Worm (Caenorhabditis elegans) whole organism, L4 larva: Measurements from ENCODE around the gene M05D6.3.

Source experiments
- F44E2.7 ChIP-seq: fragments of 200-800 bp; sonication (Bioruptor generic); IDR thresholded peaks from 2 replicates; pipeline ENCODE4 v2.1.2; 2022; ENCODE audit warnings: missing genetic modification characterization, missing compliant biosample characterization
- T20F7.1 ChIP-seq: fragments of 200-800 bp; sonication (Bioruptor generic); optimal IDR thresholded peaks from 2 replicates; lab custom pipeline; 2018; ENCODE audit warnings: mild to moderate bottlenecking, missing genetic modification characterization, missing compliant biosample characterization
- Y48G9A.11 ChIP-seq: fragments of 200-800 bp; sonication (Bioruptor generic); IDR thresholded peaks from 2 replicates; pipeline ENCODE4 v1.3.6; 2022; ENCODE audit warnings: missing genetic modification reagents, missing genetic modification characterization, missing compliant biosample characterization
- ZK337.2 ChIP-seq: fragments of 200-800 bp; sonication (Bioruptor generic); IDR thresholded peaks from 2 replicates; pipeline ENCODE4 v1.3.6; 2022; ENCODE audit warnings: missing genetic modification reagents, missing genetic modification characterization, missing compliant biosample characterization
- aha-1 ChIP-seq: fragments of 150-350 bp; peaks from one replicate; lab custom pipeline; 2014; ENCODE audit warnings: missing biosample characterization, missing genetic modification characterization
- ceh-32 ChIP-seq: sonication (generic microtip); optimal IDR thresholded peaks from 2 replicates; lab custom pipeline; 2016; ENCODE audit warnings: mild to moderate bottlenecking, missing genetic modification characterization, missing compliant biosample characterization; ENCODE audit not compliant: poor library complexity
- ceh-62 ChIP-seq: sonication (generic microtip); optimal IDR thresholded peaks from 2 replicates; lab custom pipeline; 2017; ENCODE audit warnings: missing biosample characterization, missing genetic modification characterization
- ceh-82 ChIP-seq: sonication (generic microtip); optimal IDR thresholded peaks from 2 replicates; lab custom pipeline; 2017; ENCODE audit warnings: missing biosample characterization, missing genetic modification characterization
- daf-16 ChIP-seq, 3 experiments: sonication (generic microtip); optimal IDR thresholded peaks; 2 replicates each; lab custom pipeline; 2016 to 2017; ENCODE audit warnings: missing genetic modification characterization in 3 of 3, missing genetic modification reagents in 3 of 3, mild to moderate bottlenecking in 2 of 3, missing compliant biosample characterization in 2 of 3, missing biosample characterization in 1 of 3, moderate library complexity in 1 of 3
- daf-19 ChIP-seq: fragments of 200-800 bp; sonication (Bioruptor generic); conservative IDR thresholded peaks from 2 replicates; pipeline ENCODE4 v1.3.6; 2022; ENCODE audit warnings: missing genetic modification characterization, missing compliant biosample characterization
- dmd-6 ChIP-seq: fragments of 200-800 bp; sonication (Bioruptor generic); IDR thresholded peaks from 2 replicates; pipeline ENCODE4 v1.3.6; 2022; ENCODE audit warnings: missing genetic modification reagents, missing genetic modification characterization, missing compliant biosample characterization
- dmd-9 ChIP-seq: fragments of 200-800 bp; sonication (Bioruptor generic); IDR thresholded peaks from 2 replicates; pipeline ENCODE4 v1.3.6; 2022; ENCODE audit warnings: missing genetic modification reagents, missing genetic modification characterization, missing compliant biosample characterization
- dpl-1 ChIP-seq: fragments of 150-350 bp; optimal IDR thresholded peaks from 2 replicates; lab custom pipeline; 2014; ENCODE audit warnings: missing biosample characterization, missing genetic modification reagents, missing genetic modification characterization
- egl-27 ChIP-seq: sonication (generic microtip); optimal IDR thresholded peaks from 3 replicates; lab custom pipeline; 2017; ENCODE audit warnings: missing biosample characterization, missing genetic modification reagents, missing genetic modification characterization
- hlh-30 ChIP-seq: sonication (generic microtip); optimal IDR thresholded peaks from 2 replicates; lab custom pipeline; 2017; ENCODE audit warnings: antibody characterized with exemption, mild to moderate bottlenecking, missing genetic modification characterization, missing compliant biosample characterization; ENCODE audit not compliant: insufficient read depth
- lim-7 ChIP-seq: fragments of 200-800 bp; sonication (Bioruptor generic); IDR thresholded peaks from 2 replicates; pipeline ENCODE4 v1.3.6; 2022; ENCODE audit warnings: missing genetic modification characterization, missing compliant biosample characterization
- lin-1 ChIP-seq: fragments of 200-800 bp; sonication (Bioruptor generic); IDR thresholded peaks from 2 replicates; pipeline ENCODE4 v1.3.6; 2022; ENCODE audit warnings: missing genetic modification reagents, missing genetic modification characterization, missing compliant biosample characterization
- lin-13 ChIP-seq: fragments of 150-350 bp; optimal IDR thresholded peaks from 2 replicates; lab custom pipeline; 2014; ENCODE audit warnings: missing biosample characterization, missing genetic modification reagents, missing genetic modification characterization
- lin-38 ChIP-seq: fragments of 200-800 bp; sonication (Bioruptor generic); IDR thresholded peaks from 2 replicates; pipeline ENCODE4 v1.3.6; 2022; ENCODE audit warnings: missing genetic modification reagents, missing genetic modification characterization, missing compliant biosample characterization
- lsy-2 ChIP-seq, 2 experiments: fragments of 150-350 bp in 1 of 2; sonication (generic microtip) in 1 of 2; optimal IDR thresholded peaks; 2 replicates each; lab custom pipeline; 2014 to 2017; ENCODE audit warnings: missing biosample characterization in 2 of 2, missing genetic modification characterization in 2 of 2
- madf-5 ChIP-seq, 2 experiments: fragments of 200-800 bp; sonication (Bioruptor generic); IDR thresholded peaks; 2 replicates each; pipeline ENCODE4 v1.3.6; 2022; ENCODE audit warnings: missing compliant biosample characterization in 2 of 2, missing genetic modification characterization in 2 of 2
- mes-2 ChIP-seq: sonication (generic microtip); optimal IDR thresholded peaks from 2 replicates; lab custom pipeline; 2016; ENCODE audit warnings: missing genotype, mild to moderate bottlenecking, missing genetic modification characterization, missing compliant biosample characterization; ENCODE audit not compliant: poor library complexity, severe bottlenecking
- nhr-10 ChIP-seq: fragments of 150-350 bp; optimal IDR thresholded peaks from 2 replicates; lab custom pipeline; 2014; ENCODE audit warnings: missing biosample characterization, missing genetic modification characterization
- nhr-42 ChIP-seq: fragments of 200-800 bp; sonication (Bioruptor generic); IDR thresholded peaks from 2 replicates; pipeline ENCODE4 v1.3.6; 2022; ENCODE audit warnings: missing genetic modification characterization, missing compliant biosample characterization
- pha-4 ChIP-seq, 2 experiments: fragments of 150-350 bp in 1 of 2; fragments of 200-800 bp in 1 of 2; sonication (Bioruptor generic) in 1 of 2; IDR thresholded peaks in 1 of 2; optimal IDR thresholded peaks in 1 of 2; 2 replicates each; pipeline versions ENCODE4 v1.3.6 to Lab custom; 2014 to 2022; ENCODE audit warnings: missing genetic modification characterization in 2 of 2, missing genetic modification reagents in 2 of 2, missing biosample characterization in 1 of 2, missing compliant biosample characterization in 1 of 2
- set-16 ChIP-seq: fragments of 200-800 bp; sonication (Bioruptor generic); IDR thresholded peaks from 2 replicates; pipeline ENCODE4 v1.3.6; 2022; ENCODE audit warnings: missing genetic modification reagents, missing genetic modification characterization, missing compliant biosample characterization
- unc-62 ChIP-seq, 3 experiments: fragments of 150-350 bp in 1 of 3; sonication (generic microtip); optimal IDR thresholded peaks in 2 of 3; peaks in 1 of 3; 1 replicate in 1 of 3; 2 replicates in 2 of 3; lab custom pipeline; 2014 to 2017; ENCODE audit warnings: missing biosample characterization in 3 of 3, missing genetic modification characterization in 3 of 3, missing genetic modification reagents in 3 of 3, missing genotype in 1 of 3
- zag-1 ChIP-seq: fragments of 150-350 bp; optimal IDR thresholded peaks from 2 replicates; lab custom pipeline; 2014; ENCODE audit warnings: missing biosample characterization, missing genetic modification characterization
- zfp-2 ChIP-seq: sonication (generic microtip); optimal IDR thresholded peaks from 2 replicates; lab custom pipeline; 2016; ENCODE audit warnings: mild to moderate bottlenecking, missing genetic modification characterization, missing compliant biosample characterization
- ztf-11 ChIP-seq: fragments of 150-350 bp; optimal IDR thresholded peaks from 2 replicates; lab custom pipeline; 2014; ENCODE audit warnings: missing biosample characterization, missing genetic modification characterization

The M05D6.3 gene

ce11 chrII:8516783-8517182 lies 41.2 kb downstream of the M05D6.3 start, which contains the start of gene rnh-2 (continued):
- TF ChIP-seq pha-4 (GFP tag; IDR thresholded peaks at IDR 0.05; lab: Robert Waterston, UW), result peak; percentile 16; the same call in 1 of the 2 replicates
- no peak for TF ChIP-seq pha-4 (tag; optimal IDR thresholded peaks at IDR 0.05; lab: Kevin White, UChicago)
- peak; percentile 31; the same call in 1 of the 2 replicates for TF ChIP-seq dmd-6
- no peak for TF ChIP-seq nhr-42 (GFP tag; lab: Robert Waterston, UW)
- peak; percentile 99 for TF ChIP-seq lin-38 (GFP tag; lab: Robert Waterston, UW)
- TF ChIP-seq ceh-32, result no peak
- TF ChIP-seq daf-19 (GFP tag; lab: Robert Waterston, UW), result no peak
- TF ChIP-seq lin-13, result peak; percentile 18
- TF ChIP-seq dpl-1 (GFP tag; lab: Kevin White, UChicago), result peak; percentile 70
- TF ChIP-seq aha-1 (tag; lab: Kevin White, UChicago), result peak; percentile 80
- no peak for TF ChIP-seq nhr-10
- TF ChIP-seq egl-27 (tag; lab: Kevin White, UChicago), result no peak
- TF ChIP-seq ZK337.2, result peak; percentile 70; the same call in 1 of the 2 replicates
- TF ChIP-seq F44E2.7, result no peak
- no peak for TF ChIP-seq madf-5 (GFP tag; IDR thresholded peaks at IDR 0.05; lab: Robert Waterston, UW)
- TF ChIP-seq zfp-2, result no peak
- no peak for TF ChIP-seq lim-7 (GFP tag; lab: Robert Waterston, UW)
- TF ChIP-seq ceh-82 (tag; lab: Kevin White, UChicago), result no peak
- TF ChIP-seq dmd-9 (GFP tag; lab: Robert Waterston, UW), result no peak
- no peak for TF ChIP-seq ztf-11
- TF ChIP-seq lin-1 (GFP tag; lab: Robert Waterston, UW), result no peak
- TF ChIP-seq unc-62 (GFP tag; optimal IDR thresholded peaks at IDR 0.05 in 1 of 2; lab: Kevin White, UChicago), result peak in 1 of 2 experiments; percentile 96
- no peak for TF ChIP-seq unc-62 (tag; optimal IDR thresholded peaks at IDR 0.05; lab: Kevin White, UChicago)
- no peak for TF ChIP-seq daf-16 (GFP tag; optimal IDR thresholded peaks at IDR 0.05; lab: Kevin White, UChicago)
- peak; percentile 50 for TF ChIP-seq daf-16 (tag; optimal IDR thresholded peaks at IDR 0.05; lab: Kevin White, UChicago)
- TF ChIP-seq zag-1 (tag; lab: Kevin White, UChicago), result no peak

- peak; percentile 41; the same call in 1 of the 2 replicates for TF ChIP-seq lin-38 (GFP tag; lab: Robert Waterston, UW)
- no peak for TF ChIP-seq aha-1 (tag; lab: Kevin White, UChicago)
Measured at ce11 chrII:8518210-8518609, 42.6 kb downstream of the M05D6.3 start, which contains the start of gene T13H5.8. TSS of gene T13H5.8 (plus strand) at chrII:8518510.

- no peak for TF ChIP-seq set-16
Measured at ce11 chrII:8520625-8521024, 45.1 kb downstream of the M05D6.3 start, which contains the start of gene cht-2. TSS of gene cht-2 (plus strand) at chrII:8520925.

- TF ChIP-seq lsy-2 (tag; optimal IDR thresholded peaks at IDR 0.05; lab: Kevin White, UChicago), result peak in 1 of 2 experiments; percentile 78
- TF ChIP-seq dpl-1 (GFP tag; lab: Kevin White, UChicago), result peak; percentile 54
- peak in 1 of 2 experiments; percentile 90 for TF ChIP-seq unc-62 (GFP tag; optimal IDR thresholded peaks at IDR 0.05 in 1 of 2; lab: Kevin White, UChicago)
- TF ChIP-seq unc-62 (tag; optimal IDR thresholded peaks at IDR 0.05; lab: Kevin White, UChicago), result no peak
- peak; percentile 66 for TF ChIP-seq T20F7.1 (GFP tag; lab: Kevin White, UChicago)
- TF ChIP-seq ceh-62, result no peak
- no peak for TF ChIP-seq daf-16 (GFP tag; optimal IDR thresholded peaks at IDR 0.05; lab: Kevin White, UChicago)
- TF ChIP-seq daf-16 (tag; optimal IDR thresholded peaks at IDR 0.05; lab: Kevin White, UChicago), result peak; percentile 25
- peak; percentile 23 for TF ChIP-seq hlh-30 (tag; lab: Kevin White, UChicago)
- TF ChIP-seq Y48G9A.11 (GFP tag; lab: Robert Waterston, UW), result no peak
- peak; percentile 81 for TF ChIP-seq mes-2 (tag; lab: Kevin White, UChicago)
Measured at ce11 chrII:8525133-8525736, 49.7 kb downstream of the M05D6.3 start, which contains the start of the genes prp-9 and mrps-18B. TSS of gene prp-9 (minus strand) at chrII:8525396. TSS of gene mrps-18B (plus strand) at chrII:8525681.
